Worm (Caenorhabditis elegans): ENCODE data around the gene C07D10.5.

DNA sequence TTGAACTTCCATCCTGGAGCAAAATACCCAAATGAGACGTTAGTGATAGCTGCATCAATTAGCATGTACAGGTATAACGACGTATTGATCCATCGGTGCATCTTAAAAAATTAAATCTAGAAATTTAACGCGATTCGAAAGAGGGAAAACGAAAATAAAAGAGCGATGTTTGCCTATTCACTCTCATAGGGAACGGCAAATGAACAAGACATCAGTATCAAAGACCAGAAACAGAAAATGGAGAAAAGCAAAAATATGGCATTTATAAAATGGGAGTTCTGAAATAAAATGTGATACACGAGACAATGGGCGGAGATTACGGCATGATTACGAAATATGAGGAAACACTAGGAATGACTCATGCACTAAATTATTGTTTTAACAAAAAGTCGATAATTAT, 25.0 kb upstream of the C07D10.5 start, which contains the start of gene haf-2:
- TF ChIP-seq C34F6.9 (tag; optimal IDR thresholded peaks at IDR 0.05) (no peak), nhr-77 (tag; optimal IDR thresholded peaks at IDR 0.05) (no peak), nhr-237 (tag; optimal IDR thresholded peaks at IDR 0.05) (no peak), blmp-1 (tag; optimal IDR thresholded peaks at IDR 0.05; ENCODE audit: insufficient read depth) (no peak), ceh-82 (tag; optimal IDR thresholded peaks at IDR 0.05) (no peak), nhr-12 (tag; optimal IDR thresholded peaks at IDR 0.05) (no peak), snpc-4 (tag; optimal IDR thresholded peaks at IDR 0.05) (no peak), unc-62 (GFP tag; optimal IDR thresholded peaks at IDR 0.05) (no peak), lin-39 (tag; optimal IDR thresholded peaks at IDR 0.05) (no peak), ama-1 (optimal IDR thresholded peaks at IDR 0.05) (no peak), lin-13 (GFP tag; optimal IDR thresholded peaks at IDR 0.05) (no peak), aly-2 (tag; optimal IDR thresholded peaks at IDR 0.05) (no peak)
